Fruit fly (Drosophila melanogaster) whole organism, embryonic: ENCODE data around the gene RunxB.

Source experiments
- Abd-B ChIP-seq: fragments of 200-800 bp; sonication (Bioruptor generic); optimal IDR thresholded peaks from 2 replicates; lab custom pipeline; 2018; ENCODE audit warnings: missing biosample characterization, mild to moderate bottlenecking, missing genetic modification characterization, moderate library complexity
- Atf3 ChIP-seq: fragments of 200-800 bp; sonication (Bioruptor generic); optimal IDR thresholded peaks from 3 replicates; lab custom pipeline; 2016; ENCODE audit warnings: missing biosample characterization, missing genetic modification characterization
- BtbVII ChIP-seq: fragments of 200-800 bp; sonication (Bioruptor generic); optimal IDR thresholded peaks from 3 replicates; lab custom pipeline; 2017; ENCODE audit warnings: missing biosample characterization, mild to moderate bottlenecking, missing genetic modification characterization
- CG11247 ChIP-seq: fragments of 200-800 bp; sonication (Bioruptor generic); IDR thresholded peaks from 2 replicates; pipeline ENCODE4 v1.3.6; 2022; ENCODE audit warnings: missing biosample characterization, missing genetic modification characterization
- CG11723 ChIP-seq: fragments of 200-800 bp; sonication (Bioruptor generic); optimal IDR thresholded peaks from 2 replicates; lab custom pipeline; 2017; ENCODE audit warnings: missing biosample characterization, mild to moderate bottlenecking, missing genetic modification characterization
- CG13296 ChIP-seq: fragments of 200-800 bp; sonication (Bioruptor generic); optimal IDR thresholded peaks from 3 replicates; lab custom pipeline; 2018; ENCODE audit warnings: missing biosample characterization, mild to moderate bottlenecking, missing genetic modification characterization
- CG13624 ChIP-seq: fragments of 200-800 bp; sonication (Bioruptor generic); optimal IDR thresholded peaks from 2 replicates; lab custom pipeline; 2016; ENCODE audit warnings: missing biosample characterization, missing genetic modification characterization
- CG14050 ChIP-seq: fragments of 200-800 bp; sonication (Bioruptor generic); IDR thresholded peaks from 3 replicates; pipeline ENCODE4 v1.3.6; 2022; ENCODE audit warnings: missing biosample characterization, missing genetic modification characterization
- CG16779 ChIP-seq: fragments of 200-800 bp; sonication (Bioruptor generic); IDR thresholded peaks from 2 replicates; pipeline ENCODE4 v1.3.6; 2022; ENCODE audit warnings: missing biosample characterization, missing genetic modification characterization
- CG16815 ChIP-seq: fragments of 200-800 bp; sonication (Bioruptor generic); optimal IDR thresholded peaks from 3 replicates; lab custom pipeline; 2017; ENCODE audit warnings: missing biosample characterization, mild to moderate bottlenecking, missing genetic modification characterization
- CG18476 ChIP-seq: fragments of 200-800 bp; sonication (Bioruptor generic); optimal IDR thresholded peaks from 2 replicates; lab custom pipeline; 2016; ENCODE audit warnings: missing biosample characterization, mild to moderate bottlenecking, missing genetic modification characterization
- CG31365 ChIP-seq: fragments of 200-800 bp; sonication (Bioruptor generic); optimal IDR thresholded peaks from 2 replicates; lab custom pipeline; 2018; ENCODE audit warnings: missing biosample characterization, mild to moderate bottlenecking, missing genetic modification characterization
- CG3281 ChIP-seq: fragments of 200-800 bp; sonication (Bioruptor generic); optimal IDR thresholded peaks from 3 replicates; lab custom pipeline; 2017; ENCODE audit warnings: missing biosample characterization, mild to moderate bottlenecking, missing genetic modification characterization
- CG4282 ChIP-seq: fragments of 200-800 bp; sonication (Bioruptor generic); optimal IDR thresholded peaks from 2 replicates; lab custom pipeline; 2016; ENCODE audit warnings: missing biosample characterization, missing genetic modification characterization
- CG4360 ChIP-seq: fragments of 200-800 bp; sonication (Bioruptor generic); IDR thresholded peaks from 2 replicates; pipeline ENCODE4 v1.3.6; 2022; ENCODE audit warnings: missing biosample characterization, missing genetic modification characterization
- CG7987 ChIP-seq: fragments of 200-800 bp; sonication (Bioruptor generic); optimal IDR thresholded peaks from 2 replicates; lab custom pipeline; 2018; ENCODE audit warnings: missing biosample characterization, mild to moderate bottlenecking, missing genetic modification characterization, moderate library complexity
- CG8359 ChIP-seq: fragments of 200-800 bp; sonication (Bioruptor generic); optimal IDR thresholded peaks from 2 replicates; lab custom pipeline; 2017; ENCODE audit warnings: missing biosample characterization, mild to moderate bottlenecking, missing genetic modification characterization, borderline replicate concordance
- CG9437 ChIP-seq: fragments of 200-800 bp; sonication (Bioruptor generic); optimal IDR thresholded peaks from 2 replicates; lab custom pipeline; 2018; ENCODE audit warnings: missing biosample characterization, mild to moderate bottlenecking, missing genetic modification characterization
- CG9797 ChIP-seq: fragments of 200-800 bp; sonication (Bioruptor generic); optimal IDR thresholded peaks from 3 replicates; lab custom pipeline; 2018; ENCODE audit warnings: missing biosample characterization, mild to moderate bottlenecking, missing genetic modification characterization
- CG9817 ChIP-seq: fragments of 200-800 bp; sonication (Bioruptor generic); optimal IDR thresholded peaks from 2 replicates; lab custom pipeline; 2018; ENCODE audit warnings: missing biosample characterization, mild to moderate bottlenecking, missing genetic modification characterization, moderate library complexity
- CHES-1-like ChIP-seq: fragments of 200-800 bp; sonication (Bioruptor generic); optimal IDR thresholded peaks from 2 replicates; lab custom pipeline; 2016; ENCODE audit warnings: missing biosample characterization, missing genetic modification characterization
- D19B ChIP-seq: fragments of 200-800 bp; sonication (Bioruptor generic); optimal IDR thresholded peaks from 2 replicates; lab custom pipeline; 2017; ENCODE audit warnings: missing biosample characterization, mild to moderate bottlenecking, missing genetic modification characterization
- Dbx ChIP-seq: fragments of 200-800 bp; sonication (Bioruptor generic); IDR thresholded peaks from 3 replicates; pipeline ENCODE4 v1.3.6; 2022; ENCODE audit warnings: missing biosample characterization, missing genetic modification characterization
- Dip2 ChIP-seq: fragments of 200-800 bp; sonication (Bioruptor generic); IDR thresholded peaks from 2 replicates; pipeline ENCODE4 v1.3.6; 2022; ENCODE audit warnings: missing biosample characterization, missing genetic modification characterization
- Hr51 ChIP-seq, 2 experiments: fragments of 200-800 bp; sonication (Bioruptor generic); optimal IDR thresholded peaks; 2 replicates in 1 of 2; 3 replicates in 1 of 2; lab custom pipeline; 2016 to 2018; ENCODE audit warnings: missing biosample characterization in 2 of 2, missing genetic modification characterization in 2 of 2, mild to moderate bottlenecking in 1 of 2, moderate library complexity in 1 of 2
- Lim3 ChIP-seq: fragments of 200-800 bp; sonication (Bioruptor generic); IDR thresholded peaks from 2 replicates; pipeline ENCODE4 v1.3.6; 2022; ENCODE audit warnings: missing biosample characterization, missing genetic modification characterization
- Myb ChIP-seq: fragments of 200-800 bp; sonication (Bioruptor generic); optimal IDR thresholded peaks from 2 replicates; lab custom pipeline; 2016; ENCODE audit warnings: missing biosample characterization, missing genetic modification characterization
- NfI ChIP-seq: fragments of 200-800 bp; sonication (Bioruptor generic); optimal IDR thresholded peaks from 3 replicates; lab custom pipeline; 2018; ENCODE audit warnings: missing biosample characterization, mild to moderate bottlenecking, missing genetic modification characterization, moderate library complexity
- Optix ChIP-seq: fragments of 200-800 bp; sonication (Bioruptor generic); IDR thresholded peaks from 3 replicates; pipeline ENCODE4 v1.3.6; 2022; ENCODE audit warnings: missing biosample characterization, missing genetic modification characterization
- Spps ChIP-seq: fragments of 200-800 bp; sonication (Bioruptor generic); optimal IDR thresholded peaks from 2 replicates; lab custom pipeline; 2018; ENCODE audit warnings: missing biosample characterization, mild to moderate bottlenecking, missing genetic modification characterization
- amos ChIP-seq: fragments of 200-800 bp; sonication (Bioruptor generic); IDR thresholded peaks from 2 replicates; pipeline ENCODE4 v1.3.6; 2022; ENCODE audit warnings: missing biosample characterization, missing genetic modification characterization; ENCODE audit not compliant: partially characterized antibody
- bab2 ChIP-seq: fragments of 200-800 bp; sonication (Bioruptor generic); optimal IDR thresholded peaks from 2 replicates; lab custom pipeline; 2016; ENCODE audit warnings: missing biosample characterization, missing genetic modification characterization
- esg ChIP-seq: fragments of 200-800 bp; sonication (Bioruptor generic); conservative IDR thresholded peaks from 2 replicates; pipeline ENCODE4 v1.3.6; 2022; ENCODE audit warnings: missing biosample characterization, missing genetic modification characterization
- fd96Cb ChIP-seq: fragments of 200-800 bp; sonication (Bioruptor generic); optimal IDR thresholded peaks from 2 replicates; lab custom pipeline; 2018; ENCODE audit warnings: missing biosample characterization, mild to moderate bottlenecking, missing genetic modification characterization, moderate library complexity
- fu2 ChIP-seq: fragments of 200-800 bp; sonication (Bioruptor generic); optimal IDR thresholded peaks from 2 replicates; lab custom pipeline; 2016; ENCODE audit warnings: missing biosample characterization, missing genetic modification characterization
- gfzf ChIP-seq: fragments of 200-800 bp; sonication (Bioruptor generic); optimal IDR thresholded peaks from 2 replicates; lab custom pipeline; 2016; ENCODE audit warnings: missing biosample characterization, mild to moderate bottlenecking, missing genetic modification characterization, moderate library complexity
- hb ChIP-seq: fragments of 200-800 bp; sonication (Bioruptor generic); IDR thresholded peaks from 3 replicates; pipeline ENCODE4 v1.3.6; 2022; ENCODE audit warnings: missing biosample characterization, missing genetic modification characterization; ENCODE audit not compliant: partially characterized antibody
- knrl ChIP-seq: fragments of 200-800 bp; sonication (Bioruptor generic); IDR thresholded peaks from 3 replicates; pipeline ENCODE4 v1.3.6; 2022; ENCODE audit warnings: missing biosample characterization, missing genetic modification characterization; ENCODE audit not compliant: partially characterized antibody
- pan ChIP-seq, 4 experiments: fragments of >200 bp in 3 of 4; fragments of 200-800 bp in 1 of 4; sonication (Bioruptor generic) in 1 of 4; optimal IDR thresholded peaks in 3 of 4; IDR thresholded peaks in 1 of 4; 2 replicates each; pipeline versions ENCODE4 v1.3.6 to Lab custom; 2017 to 2022; ENCODE audit warnings: missing biosample characterization in 2 of 4, missing genetic modification characterization in 2 of 4, mixed read lengths in 1 of 4
- pum ChIP-seq: fragments of 200-800 bp; sonication (Bioruptor generic); optimal IDR thresholded peaks from 2 replicates; lab custom pipeline; 2016; ENCODE audit warnings: missing biosample characterization, missing genetic modification characterization
- repo ChIP-seq: fragments of 200-800 bp; sonication (Bioruptor generic); optimal IDR thresholded peaks from 2 replicates; lab custom pipeline; 2016; ENCODE audit warnings: missing biosample characterization, missing genetic modification characterization
- run ChIP-seq: fragments of 200-800 bp; sonication (Bioruptor generic); optimal IDR thresholded peaks from 3 replicates; lab custom pipeline; 2018; ENCODE audit warnings: missing biosample characterization, mild to moderate bottlenecking, missing genetic modification characterization
- sr ChIP-seq: fragments of 200-800 bp; sonication (Bioruptor generic); IDR thresholded peaks from 3 replicates; pipeline ENCODE4 v1.3.6; 2022; ENCODE audit warnings: missing biosample characterization, missing genetic modification characterization
- tgo ChIP-seq: fragments of 200-800 bp; sonication (Bioruptor generic); IDR thresholded peaks from 3 replicates; pipeline ENCODE4 v1.3.6; 2022; ENCODE audit warnings: missing biosample characterization, missing genetic modification characterization
- tll ChIP-seq, 2 experiments: fragments of 200-800 bp in 1 of 2; fragments of >200 bp in 1 of 2; sonication (Bioruptor generic) in 1 of 2; optimal IDR thresholded peaks; 2 replicates each; lab custom pipeline; 2017 to 2019; ENCODE audit warnings: missing biosample characterization in 2 of 2, missing genetic modification characterization in 2 of 2, mild to moderate bottlenecking in 1 of 2, moderate library complexity in 1 of 2
- tna ChIP-seq: fragments of 200-800 bp; sonication (Bioruptor generic); IDR thresholded peaks from 2 replicates; pipeline ENCODE4 v1.3.6; 2022; ENCODE audit warnings: missing biosample characterization, missing genetic modification characterization; ENCODE audit not compliant: partially characterized antibody
- vfl ChIP-seq: fragments of 200-800 bp; sonication (Bioruptor generic); optimal IDR thresholded peaks from 2 replicates; lab custom pipeline; 2016; ENCODE audit warnings: missing biosample characterization, missing genetic modification characterization

The RunxB gene

DNA sequence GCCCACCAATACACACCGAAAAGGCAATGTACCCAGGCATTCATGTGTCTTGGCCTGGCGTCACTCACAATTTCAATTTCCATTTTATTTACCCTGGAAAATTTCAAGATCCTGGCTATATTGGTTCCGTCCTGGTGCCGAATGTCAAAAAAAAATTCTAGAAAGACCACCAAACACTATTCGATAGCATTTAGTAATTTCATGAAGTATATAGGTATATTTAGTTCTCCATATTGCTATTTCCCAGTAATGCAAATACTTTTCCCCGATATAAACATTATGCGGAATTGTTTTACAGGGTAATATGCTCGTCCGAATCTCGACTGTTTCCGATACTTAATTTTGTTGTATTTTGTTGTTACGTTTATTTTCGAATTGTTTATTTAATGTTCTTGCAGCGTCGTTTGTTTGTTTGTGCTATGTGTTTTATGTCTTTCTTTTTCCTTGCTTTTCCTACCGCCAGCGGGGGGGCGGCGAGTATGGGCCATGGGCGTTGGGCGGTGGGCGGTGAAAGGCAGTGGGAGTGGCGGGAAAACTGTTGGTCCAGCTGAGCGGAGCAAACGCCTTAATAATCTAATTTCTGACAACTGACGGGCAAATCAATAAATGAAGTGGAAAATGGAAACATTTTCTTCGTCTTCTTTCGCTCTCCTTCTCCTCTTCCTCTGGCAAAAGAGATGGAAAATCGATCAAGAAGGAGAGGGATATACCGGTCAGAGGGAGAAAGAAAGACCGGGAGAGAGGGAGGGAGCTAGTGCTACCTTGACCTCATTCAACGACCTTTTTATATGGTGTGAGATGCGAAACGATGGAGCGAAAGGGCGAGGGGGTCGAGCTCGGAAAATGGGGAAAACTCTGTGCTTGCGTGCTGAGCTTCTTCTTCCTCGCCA lies 42.3 kb upstream of the RunxB start (continued):
- peak; percentile 97 for TF ChIP-seq D19B (GFP tag; lab: Kevin White, UChicago)
- no peak for TF ChIP-seq knrl (GFP tag; lab: Robert Waterston, UW)
- TF ChIP-seq repo (GFP tag; lab: Kevin White, UChicago), result peak; percentile 4
- no peak for TF ChIP-seq tna (GFP tag; lab: Robert Waterston, UW)
- no peak for TF ChIP-seq CG11723 (GFP tag; lab: Kevin White, UChicago)
- TF ChIP-seq CG9797 (GFP tag; lab: Kevin White, UChicago), result no peak
- no peak for TF ChIP-seq CG11247 (GFP tag; lab: Robert Waterston, UW)
- peak; percentile 59; the same call in 2 of the 3 replicates for TF ChIP-seq tgo (GFP tag; lab: Robert Waterston, UW)
- TF ChIP-seq tll (GFP tag; optimal IDR thresholded peaks at IDR 0.05; lab: Kevin White, UChicago), result no peak
- peak; percentile 60 for TF ChIP-seq esg (GFP tag; lab: Robert Waterston, UW)
- peak; percentile 50 for TF ChIP-seq CG13624 (GFP tag; lab: Kevin White, UChicago)
- peak; percentile 27; the same call in 1 of the 3 replicates for TF ChIP-seq Optix (GFP tag; lab: Robert Waterston, UW)
- TF ChIP-seq CG14050 (GFP tag; lab: Robert Waterston, UW), result peak; percentile 60
- TF ChIP-seq Lim3 (GFP tag; lab: Robert Waterston, UW), result no peak
- peak; percentile 78 for TF ChIP-seq bab2 (GFP tag; lab: Kevin White, UChicago)
- TF ChIP-seq Abd-B (GFP tag; lab: Kevin White, UChicago), result peak; percentile 63
- TF ChIP-seq NfI (GFP tag; lab: Kevin White, UChicago), result peak; percentile 49
- peak; percentile 49 for TF ChIP-seq CG3281 (GFP tag; lab: Kevin White, UChicago)
- TF ChIP-seq CG18476 (GFP tag; lab: Kevin White, UChicago), result peak; percentile 13
- no peak for TF ChIP-seq CG7987 (GFP tag; lab: Kevin White, UChicago)
- no peak for TF ChIP-seq gfzf (GFP tag; lab: Kevin White, UChicago)
- peak; percentile 54 for TF ChIP-seq fd96Cb (tag; lab: Kevin White, UChicago)
- TF ChIP-seq fu2, result peak; percentile 28
- TF ChIP-seq CHES-1-like (GFP tag; lab: Kevin White, UChicago), result peak; percentile 15
- TF ChIP-seq BtbVII (GFP tag; lab: Kevin White, UChicago), result no peak
- TF ChIP-seq CG4360 (GFP tag; lab: Robert Waterston, UW), result no peak
- TF ChIP-seq Spps (tag; lab: Kevin White, UChicago), result peak; percentile 6
- peak in 1 of 2 experiments; percentile 60 for TF ChIP-seq pan (optimal IDR thresholded peaks at IDR 0.05; lab: Kevin White, UChicago)
- TF ChIP-seq pan (GFP tag; optimal IDR thresholded peaks at IDR 0.05 in 1 of 2, IDR thresholded peaks at IDR 0.05 in 1 of 2), result peak; percentile 32 to 49
- TF ChIP-seq CG31365 (tag; lab: Kevin White, UChicago), result peak; percentile 11
- peak; percentile 39 for TF ChIP-seq pum (GFP tag; lab: Kevin White, UChicago)
- no peak for TF ChIP-seq vfl (GFP tag; lab: Kevin White, UChicago)
- TF ChIP-seq Hr51 (GFP tag; optimal IDR thresholded peaks at IDR 0.05; lab: Kevin White, UChicago), result peak; percentile 28 to 64
- TF ChIP-seq CG9817 (tag; lab: Kevin White, UChicago), result peak; percentile 27
- no peak for TF ChIP-seq CG16779 (GFP tag; lab: Robert Waterston, UW)
- TF ChIP-seq Atf3 (GFP tag; lab: Kevin White, UChicago), result peak; percentile 16
- TF ChIP-seq amos (GFP tag; lab: Robert Waterston, UW), result no peak
- 0 out of 3 replicates have a peak, but pooled peaks have one; percentile 34 for TF ChIP-seq Dbx (GFP tag; lab: Robert Waterston, UW)
- TF ChIP-seq run (tag; lab: Kevin White, UChicago), result no peak
- no peak for TF ChIP-seq CG4282 (GFP tag; lab: Kevin White, UChicago)
- TF ChIP-seq Dip2 (GFP tag; lab: Robert Waterston, UW), result no peak
- TF ChIP-seq hb (GFP tag; lab: Robert Waterston, UW), result no peak
- TF ChIP-seq sr, result 0 out of 3 replicates have a peak, but pooled peaks have one; percentile 24
- TF ChIP-seq CG8359, result peak; percentile 6
- TF ChIP-seq CG13296 (GFP tag; lab: Kevin White, UChicago), result peak; percentile 20
- TF ChIP-seq Myb (GFP tag; lab: Kevin White, UChicago), result peak; percentile 32
- TF ChIP-seq CG16815 (GFP tag; lab: Kevin White, UChicago), result peak; percentile 49
- TF ChIP-seq CG9437 (GFP tag; lab: Kevin White, UChicago), result peak; percentile 37
